Worm (Caenorhabditis elegans): ENCODE measurements around the gene W02G9.3.

The W02G9.3 gene

ce11 chrV:2675692-2676091 lies 2.9 kb downstream of the W02G9.3 start:
- TF ChIP-seq unc-62 (GFP tag; optimal IDR thresholded peaks at IDR 0.05) = no peak

DNA sequence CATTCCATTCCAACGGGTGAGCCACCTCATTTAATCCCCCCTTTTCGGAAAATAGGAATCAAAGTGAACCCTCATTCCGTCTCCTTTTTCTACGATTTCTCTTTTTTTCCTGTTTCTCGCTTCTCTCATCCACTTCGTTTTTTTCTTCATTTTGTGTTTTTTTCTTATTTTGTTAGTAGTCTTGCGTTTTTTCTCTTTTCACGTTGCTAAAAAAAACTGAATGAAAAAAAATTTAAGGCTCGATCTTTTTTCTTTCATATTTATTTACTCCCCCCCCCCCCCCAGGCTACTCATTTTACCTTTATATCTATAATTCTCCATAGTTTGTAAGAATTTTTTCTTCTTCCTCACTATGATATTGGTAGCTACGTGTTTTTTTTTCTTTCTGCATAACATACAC lies 4.9 kb downstream of the W02G9.3 start:
- TF ChIP-seq unc-62 (GFP tag; optimal IDR thresholded peaks at IDR 0.05) = no peak

DNA sequence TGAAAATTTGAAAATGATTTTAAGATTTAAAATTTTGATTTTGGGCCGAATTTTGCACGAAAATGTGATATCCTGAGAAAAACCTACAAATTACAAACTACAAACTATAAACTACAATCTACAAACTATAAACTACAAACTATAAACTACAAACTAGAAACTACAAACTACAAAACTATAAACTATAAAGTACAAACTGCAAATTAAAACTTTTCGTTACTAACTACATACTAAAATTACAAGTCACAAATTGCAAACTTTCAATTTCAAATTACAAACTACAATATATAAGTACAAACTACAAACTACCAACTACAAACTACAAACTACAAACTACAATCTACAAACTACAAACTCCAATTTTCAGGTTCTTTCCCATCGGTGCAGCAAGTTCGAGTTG lies 10.7 kb downstream of the W02G9.3 start:
- TF ChIP-seq unc-62 (GFP tag; optimal IDR thresholded peaks at IDR 0.05) = no peak

DNA sequence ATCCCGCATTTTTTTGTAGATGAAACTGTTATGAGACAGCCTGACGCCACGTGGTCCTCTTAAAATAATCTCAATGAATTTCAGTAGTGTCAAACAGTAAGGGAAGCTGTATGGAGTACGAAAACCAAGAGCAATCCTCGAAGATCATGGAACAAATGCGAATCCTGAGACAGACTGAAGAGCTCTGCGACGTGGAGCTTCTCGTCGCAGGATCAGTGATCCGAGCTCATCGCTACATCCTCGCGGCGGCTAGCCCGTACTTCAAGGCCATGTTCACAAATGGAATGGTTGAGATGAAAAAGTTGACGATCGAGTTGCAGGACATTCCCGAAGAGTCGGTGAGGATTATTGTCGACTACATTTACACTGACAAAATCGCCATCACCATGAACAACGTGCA lies 11.4 kb downstream of the W02G9.3 start:
- no peak for TF ChIP-seq unc-62 (GFP tag; optimal IDR thresholded peaks at IDR 0.05)

DNA sequence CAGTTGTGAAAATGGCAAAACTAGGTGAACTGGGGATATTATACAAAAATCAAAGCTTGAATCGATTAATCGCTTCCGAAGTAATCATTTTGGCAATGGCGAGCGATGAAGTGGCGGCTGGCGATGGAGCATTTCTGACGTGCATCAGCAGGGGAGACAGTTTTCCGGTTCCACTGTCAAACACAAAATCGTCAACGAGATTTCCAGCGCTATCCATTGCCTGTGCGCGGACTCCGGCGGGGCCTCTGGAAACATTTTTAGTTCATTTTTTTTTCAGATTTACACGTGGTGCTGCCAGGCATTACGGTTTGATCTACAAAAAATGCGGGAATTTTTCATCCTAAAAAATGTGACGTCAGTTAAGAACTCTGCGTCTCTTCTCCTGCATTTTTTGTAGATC lies 15.8 kb downstream of the W02G9.3 start:
- no peak for TF ChIP-seq unc-62 (GFP tag; optimal IDR thresholded peaks at IDR 0.05)

DNA sequence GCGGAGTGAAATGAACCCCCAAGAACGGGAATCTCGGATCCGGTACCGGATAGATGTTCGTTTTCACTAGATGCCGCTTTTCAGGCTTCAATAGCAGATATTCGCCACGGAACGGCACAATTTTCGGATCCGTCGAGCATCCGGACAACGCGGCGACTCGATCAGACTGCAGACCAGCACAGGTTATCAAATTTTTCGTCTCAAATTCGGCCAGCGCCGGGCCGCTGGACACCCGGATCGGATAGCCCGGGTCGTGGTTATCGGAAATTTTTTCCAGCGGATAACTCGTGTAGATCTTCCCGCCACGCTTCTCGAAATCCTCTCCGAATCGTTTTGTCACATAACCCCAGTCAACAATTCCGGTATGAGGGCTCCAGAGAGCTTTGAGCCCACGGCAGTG lies 17.7 kb downstream of the W02G9.3 start:
- TF ChIP-seq unc-62 (GFP tag; optimal IDR thresholded peaks at IDR 0.05) = no peak

- no peak for TF ChIP-seq unc-62 (GFP tag; optimal IDR thresholded peaks at IDR 0.05)
These were observed 18.2 kb downstream of the W02G9.3 start for ce11 chrV:2690948-2691347.

ce11 chrV:2694389-2694788 lies 21.6 kb downstream of the W02G9.3 start, which contains the start of gene Y45G12B.2:
TSS of gene Y45G12B.2 (plus strand) at chrV:2694771.
- no peak for TF ChIP-seq unc-62 (GFP tag; optimal IDR thresholded peaks at IDR 0.05)

- no peak for TF ChIP-seq unc-62 (GFP tag; optimal IDR thresholded peaks at IDR 0.05)
These were observed 23.1 kb downstream of the W02G9.3 start, which contains the start of gene Y45G12B.3 for ce11 chrV:2695935-2696334. TSS of gene Y45G12B.3 (minus strand) at chrV:2696254.

DNA sequence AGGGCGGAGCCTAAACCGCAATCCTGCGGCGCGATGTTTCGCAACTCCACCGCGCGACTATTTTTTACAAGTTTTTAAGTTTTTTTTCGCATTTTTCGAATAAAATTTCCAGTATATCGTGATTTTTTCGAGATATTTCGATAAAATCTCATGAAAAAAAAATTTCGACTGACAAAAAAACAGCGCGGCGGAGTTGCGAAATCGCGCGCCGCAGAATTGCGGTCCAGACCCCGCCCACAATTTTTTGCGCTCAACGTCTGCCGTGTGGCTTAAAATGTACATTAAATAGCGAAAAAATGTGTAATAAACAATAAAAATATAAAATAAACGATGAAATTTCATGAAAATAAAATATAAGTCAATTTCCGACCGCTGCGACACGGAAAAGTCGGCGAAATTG lies 24.9 kb downstream of the W02G9.3 start:
- no peak for TF ChIP-seq unc-62 (GFP tag; optimal IDR thresholded peaks at IDR 0.05)

- TF ChIP-seq unc-62 (GFP tag; optimal IDR thresholded peaks at IDR 0.05) = no peak
These were observed 26.0 kb downstream of the W02G9.3 start, which contains the start of gene nuo-5 for ce11 chrV:2698826-2699225. TSS of gene nuo-5 (plus strand) at chrV:2698972.

ce11 chrV:2702883-2703282 lies 30.1 kb downstream of the W02G9.3 start:
- TF ChIP-seq unc-62 (GFP tag; optimal IDR thresholded peaks at IDR 0.05) = no peak

- TF ChIP-seq unc-62 (GFP tag; optimal IDR thresholded peaks at IDR 0.05) = no peak
These were observed 30.5 kb downstream of the W02G9.3 start for ce11 chrV:2703299-2703698.

ce11 chrV:2706379-2706778 lies 33.6 kb downstream of the W02G9.3 start:
- no peak for TF ChIP-seq unc-62 (GFP tag; optimal IDR thresholded peaks at IDR 0.05)

DNA sequence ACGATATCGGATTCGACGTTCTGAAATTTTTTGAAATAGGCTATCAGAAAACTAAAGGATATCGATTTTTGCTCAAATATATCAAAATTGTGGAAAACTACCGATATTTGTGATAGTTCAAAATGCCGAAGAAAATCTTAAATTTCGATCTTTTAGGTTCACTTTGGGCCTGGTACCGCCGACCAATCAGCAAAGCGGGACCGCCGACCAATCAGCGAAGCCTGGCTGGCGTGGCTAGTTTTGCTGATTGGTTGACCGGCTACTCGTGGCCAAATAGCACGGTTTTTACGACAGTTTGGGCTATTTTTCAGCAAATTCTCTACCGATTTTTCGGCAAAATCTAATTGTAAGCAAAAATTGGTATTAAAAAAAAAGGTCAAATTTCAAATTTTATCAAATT lies 37.4 kb downstream of the W02G9.3 start:
- no peak for TF ChIP-seq unc-62 (GFP tag; optimal IDR thresholded peaks at IDR 0.05)

DNA sequence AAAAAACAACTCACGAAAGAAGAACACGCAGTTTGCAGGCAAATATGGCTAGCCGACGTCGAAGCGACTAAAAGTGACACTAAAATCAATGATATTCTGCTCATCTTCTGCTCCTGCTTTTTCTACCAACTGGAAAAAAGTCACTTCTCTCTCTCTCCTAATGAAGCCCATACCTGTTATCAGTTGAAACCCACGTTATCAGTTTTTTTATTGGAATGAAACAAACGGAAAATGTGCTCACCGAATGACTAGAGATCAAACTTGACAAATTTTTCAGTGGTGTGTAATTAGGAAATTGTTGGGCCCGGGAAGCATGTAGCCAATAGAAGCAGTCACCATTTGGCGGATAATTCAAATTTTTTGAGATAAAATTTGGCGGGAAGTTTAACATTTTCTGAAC lies 38.6 kb downstream of the W02G9.3 start, which contains the start of gene C24B9.3:
Gene C24B9.3, minus strand, starts transcription at position 171 of the 400 bp plus-strand sequence.
- TF ChIP-seq unc-62 (GFP tag; optimal IDR thresholded peaks at IDR 0.05) = no peak

- TF ChIP-seq unc-62 (GFP tag; optimal IDR thresholded peaks at IDR 0.05) = no peak
These were observed 40.7 kb downstream of the W02G9.3 start, which contains the start of gene srt-28 for ce11 chrV:2713532-2713931. TSS of gene srt-28 (minus strand) at chrV:2713632.

DNA sequence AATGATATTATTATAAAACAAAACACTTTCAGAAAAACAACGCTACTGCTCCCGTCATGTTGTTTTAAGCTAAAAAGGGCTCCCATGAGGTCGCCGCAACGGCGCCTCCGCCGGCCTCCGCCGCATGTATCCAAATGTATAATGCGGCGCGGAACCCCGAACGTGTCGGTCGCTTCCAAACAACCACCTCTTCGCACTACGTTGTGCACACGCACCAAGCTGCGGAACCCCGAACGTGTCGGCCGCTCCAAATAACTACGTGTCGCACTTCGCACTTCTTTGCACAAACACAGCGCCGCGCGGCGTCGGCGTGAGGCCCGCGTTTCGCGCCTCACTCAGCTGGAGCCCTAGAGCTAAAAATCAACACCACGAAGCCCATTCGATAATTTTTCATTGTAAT lies 44.1 kb downstream of the W02G9.3 start:
- no peak for TF ChIP-seq unc-62 (GFP tag; optimal IDR thresholded peaks at IDR 0.05)
